Worm (Caenorhabditis elegans) whole organism, L4 larva: Measurements from ENCODE around the gene T27E9.2.

ENCODE experiments used
- D1046.2 ChIP-seq: fragments of 200-800 bp; sonication (Bioruptor generic); IDR thresholded peaks from 2 replicates; pipeline ENCODE4 v1.3.6; 2022; ENCODE audit warnings: missing genetic modification characterization, missing compliant biosample characterization
- F49E8.2 ChIP-seq: sonication (generic microtip); optimal IDR thresholded peaks from 2 replicates; lab custom pipeline; 2016; ENCODE audit warnings: missing compliant biosample characterization, mild to moderate bottlenecking, missing genetic modification characterization, borderline replicate concordance
- T26A8.4 ChIP-seq: fragments of 200-800 bp; sonication (Bioruptor generic); IDR thresholded peaks from 2 replicates; pipeline ENCODE4 v1.3.6; 2022; ENCODE audit warnings: missing genetic modification characterization, missing compliant biosample characterization
- Y48G9A.11 ChIP-seq: fragments of 200-800 bp; sonication (Bioruptor generic); IDR thresholded peaks from 2 replicates; pipeline ENCODE4 v1.3.6; 2022; ENCODE audit warnings: missing genetic modification reagents, missing genetic modification characterization, missing compliant biosample characterization
- ceh-28 ChIP-seq: fragments of 150-350 bp; optimal IDR thresholded peaks from 2 replicates; lab custom pipeline; 2014; ENCODE audit warnings: missing biosample characterization, missing genetic modification reagents, missing genetic modification characterization
- ceh-44 ChIP-seq: fragments of 200-800 bp; sonication (Bioruptor generic); IDR thresholded peaks from 2 replicates; pipeline ENCODE4 v1.3.6; 2022; ENCODE audit warnings: missing genetic modification reagents, missing genetic modification characterization, missing compliant biosample characterization
- ces-1 ChIP-seq: fragments of 150-350 bp; sonication (generic microtip); optimal IDR thresholded peaks from 4 replicates; lab custom pipeline; 2014; ENCODE audit warnings: missing biosample characterization, missing genetic modification reagents, missing genetic modification characterization
- dpl-1 ChIP-seq: fragments of 150-350 bp; optimal IDR thresholded peaks from 2 replicates; lab custom pipeline; 2014; ENCODE audit warnings: missing biosample characterization, missing genetic modification reagents, missing genetic modification characterization
- egl-27 ChIP-seq: sonication (generic microtip); optimal IDR thresholded peaks from 3 replicates; lab custom pipeline; 2017; ENCODE audit warnings: missing biosample characterization, missing genetic modification reagents, missing genetic modification characterization
- hif-1 ChIP-seq, 2 experiments: sonication (generic microtip); optimal IDR thresholded peaks; 2 replicates each; lab custom pipeline; 2016 to 2017; ENCODE audit warnings: missing compliant biosample characterization in 2 of 2, missing genetic modification characterization in 2 of 2, missing genetic modification reagents in 2 of 2, missing genotype in 2 of 2, mild to moderate bottlenecking in 1 of 2
- hlh-30 ChIP-seq: sonication (generic microtip); optimal IDR thresholded peaks from 2 replicates; lab custom pipeline; 2017; ENCODE audit warnings: antibody characterized with exemption, mild to moderate bottlenecking, missing genetic modification characterization, missing compliant biosample characterization; ENCODE audit not compliant: insufficient read depth
- lin-13 ChIP-seq: fragments of 150-350 bp; optimal IDR thresholded peaks from 2 replicates; lab custom pipeline; 2014; ENCODE audit warnings: missing biosample characterization, missing genetic modification reagents, missing genetic modification characterization
- lin-38 ChIP-seq: fragments of 200-800 bp; sonication (Bioruptor generic); IDR thresholded peaks from 2 replicates; pipeline ENCODE4 v1.3.6; 2022; ENCODE audit warnings: missing genetic modification reagents, missing genetic modification characterization, missing compliant biosample characterization
- lsy-2 ChIP-seq, 2 experiments: fragments of 150-350 bp in 1 of 2; sonication (generic microtip) in 1 of 2; optimal IDR thresholded peaks; 2 replicates each; lab custom pipeline; 2014 to 2017; ENCODE audit warnings: missing biosample characterization in 2 of 2, missing genetic modification characterization in 2 of 2
- mdl-1 ChIP-seq, 2 experiments: fragments of 150-350 bp in 1 of 2; sonication (generic microtip) in 1 of 2; optimal IDR thresholded peaks; 2 replicates each; lab custom pipeline; 2014 to 2017; ENCODE audit warnings: missing biosample characterization in 2 of 2, missing genetic modification characterization in 2 of 2
- mep-1 ChIP-seq: fragments of 150-350 bp; sonication (generic microtip); optimal IDR thresholded peaks from 3 replicates; lab custom pipeline; 2014; ENCODE audit warnings: missing biosample characterization, missing genetic modification characterization
- mes-2 ChIP-seq: sonication (generic microtip); optimal IDR thresholded peaks from 2 replicates; lab custom pipeline; 2016; ENCODE audit warnings: missing genotype, mild to moderate bottlenecking, missing genetic modification characterization, missing compliant biosample characterization; ENCODE audit not compliant: poor library complexity, severe bottlenecking
- nhr-10 ChIP-seq: fragments of 150-350 bp; optimal IDR thresholded peaks from 2 replicates; lab custom pipeline; 2014; ENCODE audit warnings: missing biosample characterization, missing genetic modification characterization
- nhr-11 ChIP-seq: fragments of 150-350 bp; optimal IDR thresholded peaks from 2 replicates; lab custom pipeline; 2014; ENCODE audit warnings: missing biosample characterization, missing genetic modification characterization
- nhr-28 ChIP-seq: fragments of 150-350 bp; optimal IDR thresholded peaks from 2 replicates; lab custom pipeline; 2014; ENCODE audit warnings: missing biosample characterization, missing genetic modification characterization
- nhr-42 ChIP-seq: fragments of 200-800 bp; sonication (Bioruptor generic); IDR thresholded peaks from 2 replicates; pipeline ENCODE4 v1.3.6; 2022; ENCODE audit warnings: missing genetic modification characterization, missing compliant biosample characterization
- nhr-6 ChIP-seq: fragments of 150-350 bp; optimal IDR thresholded peaks from 2 replicates; lab custom pipeline; 2014; ENCODE audit warnings: missing biosample characterization, missing genetic modification characterization
- nhr-77 ChIP-seq: fragments of 150-350 bp; optimal IDR thresholded peaks from 2 replicates; lab custom pipeline; 2014; ENCODE audit warnings: missing biosample characterization, missing genetic modification characterization
- php-3 ChIP-seq: fragments of 200-800 bp; sonication (Bioruptor generic); IDR thresholded peaks from 2 replicates; pipeline ENCODE4 v1.3.6; 2022; ENCODE audit warnings: missing genetic modification reagents, missing genetic modification characterization, missing compliant biosample characterization
- pqm-1 ChIP-seq: sonication (generic microtip); optimal IDR thresholded peaks from 2 replicates; lab custom pipeline; 2017; ENCODE audit warnings: missing biosample characterization, missing genetic modification characterization
- spr-1 ChIP-seq: sonication (generic microtip); optimal IDR thresholded peaks from 2 replicates; lab custom pipeline; 2016; ENCODE audit warnings: mild to moderate bottlenecking, missing genetic modification characterization, missing compliant biosample characterization
- spr-3 ChIP-seq: fragments of 200-800 bp; sonication (Bioruptor generic); optimal IDR thresholded peaks from 2 replicates; lab custom pipeline; 2018; ENCODE audit warnings: mild to moderate bottlenecking, missing genetic modification characterization, missing compliant biosample characterization
- unc-130 ChIP-seq: sonication (generic microtip); optimal IDR thresholded peaks from 2 replicates; lab custom pipeline; 2016; ENCODE audit warnings: missing genetic modification reagents, missing genetic modification characterization, missing compliant biosample characterization
- unc-62 ChIP-seq, 3 experiments: fragments of 150-350 bp in 1 of 3; sonication (generic microtip); optimal IDR thresholded peaks in 2 of 3; peaks in 1 of 3; 1 replicate in 1 of 3; 2 replicates in 2 of 3; lab custom pipeline; 2014 to 2017; ENCODE audit warnings: missing biosample characterization in 3 of 3, missing genetic modification characterization in 3 of 3, missing genetic modification reagents in 3 of 3, missing genotype in 1 of 3
- vab-7 ChIP-seq: fragments of 200-800 bp; sonication (Bioruptor generic); IDR thresholded peaks from 2 replicates; pipeline ENCODE4 v1.3.6; 2022; ENCODE audit warnings: missing genetic modification reagents, missing genetic modification characterization, missing compliant biosample characterization
- zag-1 ChIP-seq: fragments of 150-350 bp; optimal IDR thresholded peaks from 2 replicates; lab custom pipeline; 2014; ENCODE audit warnings: missing biosample characterization, missing genetic modification characterization
- zip-2 ChIP-seq: fragments of 150-350 bp; optimal IDR thresholded peaks from 2 replicates; lab custom pipeline; 2014; ENCODE audit warnings: missing biosample characterization, missing genetic modification characterization
- ztf-7 ChIP-seq: fragments of 150-350 bp; optimal IDR thresholded peaks from 2 replicates; lab custom pipeline; 2014; ENCODE audit warnings: missing biosample characterization, missing genetic modification characterization

The T27E9.2 gene

ce11 chrIII:13426036-13426435, 36.3 kb downstream of the T27E9.2 start, which contains the start of gene cope-1:
Gene cope-1, plus strand, starts transcription at chrIII:13426264.
- TF ChIP-seq nhr-77 (tag; lab: Kevin White, UChicago), result no peak
- TF ChIP-seq dpl-1 (GFP tag; lab: Kevin White, UChicago), result peak; percentile 51
- peak in 1 of 2 experiments; percentile 65 for TF ChIP-seq lsy-2 (tag; optimal IDR thresholded peaks at IDR 0.05; lab: Kevin White, UChicago)
- TF ChIP-seq mes-2 (tag; lab: Kevin White, UChicago), result peak; percentile 43
- TF ChIP-seq lin-38, result peak; percentile 36
- TF ChIP-seq T26A8.4, result no peak

DNA sequence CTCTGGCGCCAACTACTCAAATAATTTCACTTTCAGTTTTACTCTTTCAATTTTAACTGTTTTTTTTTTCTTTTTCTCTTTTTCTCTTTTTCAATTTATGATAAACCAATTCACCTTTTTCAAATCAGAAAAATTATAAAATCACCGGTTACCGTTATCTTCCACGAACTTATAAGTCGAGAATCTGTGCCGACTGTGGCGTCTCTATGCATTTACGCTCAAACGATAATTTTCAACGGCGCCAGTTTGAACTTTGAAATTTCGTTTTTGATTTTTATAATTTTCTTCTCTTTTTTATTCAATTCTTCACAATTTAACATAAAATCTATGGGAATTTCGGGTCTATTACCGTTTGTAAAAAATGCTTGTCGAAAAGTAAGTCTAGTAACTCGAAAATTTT, 39.0 kb downstream of the T27E9.2 start, which contains the start of gene exo-1:
Gene exo-1 (plus strand): TSS at position 101 of the 400 bp plus-strand sequence.
- TF ChIP-seq hlh-30 (peak; percentile 54), ces-1 (GFP tag; lab: Kevin White, UChicago) (no peak), spr-1 (no peak), Y48G9A.11 (GFP tag; lab: Robert Waterston, UW) (no peak), ceh-28 (tag; lab: Kevin White, UChicago) (no peak), mep-1 (peak; percentile 80), D1046.2 (0 out of 2 replicates have a peak, but pooled peaks have one; percentile 20), nhr-10 (tag; lab: Kevin White, UChicago) (no peak), egl-27 (tag; lab: Kevin White, UChicago) (no peak), nhr-42 (GFP tag; lab: Robert Waterston, UW) (no peak), ceh-44 (GFP tag; lab: Robert Waterston, UW) (0 out of 2 replicates have a peak, but pooled peaks have one; percentile 29), dpl-1 (GFP tag; lab: Kevin White, UChicago) (peak; percentile 86), ztf-7 (tag; lab: Kevin White, UChicago) (no peak), zag-1 (tag; lab: Kevin White, UChicago) (no peak), nhr-28 (tag; lab: Kevin White, UChicago) (peak; percentile 82), lsy-2 (tag; optimal IDR thresholded peaks at IDR 0.05; lab: Kevin White, UChicago) (peak in 1 of 2 experiments; percentile 87), lin-38 (peak; percentile 94), nhr-77 (tag; lab: Kevin White, UChicago) (peak; percentile 94), nhr-6 (tag; lab: Kevin White, UChicago) (peak; percentile 74), F49E8.2 (tag; lab: Kevin White, UChicago) (no peak), pqm-1 (peak; percentile 52), php-3 (GFP tag; lab: Robert Waterston, UW) (no peak), T26A8.4 (no peak), unc-62 (GFP tag; optimal IDR thresholded peaks at IDR 0.05 in 1 of 2; lab: Kevin White, UChicago) (no peak), unc-62 (tag; optimal IDR thresholded peaks at IDR 0.05; lab: Kevin White, UChicago) (no peak), vab-7 (GFP tag; lab: Robert Waterston, UW) (peak; percentile 28; the same call in 1 of the 2 replicates), lin-13 (peak; percentile 25), unc-130 (GFP tag; lab: Kevin White, UChicago) (peak; percentile 87), mdl-1 (tag; optimal IDR thresholded peaks at IDR 0.05; lab: Kevin White, UChicago) (peak in 1 of 2 experiments; percentile 24), spr-3 (GFP tag; lab: Kevin White, UChicago) (no peak), mes-2 (tag; lab: Kevin White, UChicago) (peak; percentile 96), hif-1 (tag; optimal IDR thresholded peaks at IDR 0.05; lab: Kevin White, UChicago) (peak in 1 of 2 experiments; percentile 82), zip-2 (tag; lab: Kevin White, UChicago) (no peak), nhr-11 (peak; percentile 51)

- TF ChIP-seq nhr-42 (GFP tag; lab: Robert Waterston, UW), result no peak
Observed at ce11 chrIII:13418975-13419374, 43.4 kb downstream of the T27E9.2 start.
